Worm (Caenorhabditis elegans): ENCODE data around the gene R03H10.11.

ce11 chrII:4222983-4223382 is 40.5 kb downstream of the R03H10.11 start, which contains the start of gene C16A11.5:
- TF ChIP-seq atf-7 (tag; optimal IDR thresholded peaks at IDR 0.05) (no peak), bed-2 (GFP tag; IDR thresholded peaks at IDR 0.05) (no peak), mcd-1 (GFP tag; IDR thresholded peaks at IDR 0.05) (no peak), Y95B8A.8 (GFP tag; IDR thresholded peaks at IDR 0.05) (no peak), hmg-1.2 (GFP tag; IDR thresholded peaks at IDR 0.05) (no peak), dox-1 (GFP tag; IDR thresholded peaks at IDR 0.05) (no peak)

Measured in whole organism, young adult.